Fruit fly (Drosophila melanogaster) whole organism, embryonic: ENCODE measurements around the gene dsf.

Experiments
- Aef1 ChIP-seq: fragments of 200-800 bp; sonication (Bioruptor generic); IDR thresholded peaks from 3 replicates; pipeline ENCODE4 v1.3.6; 2022; ENCODE audit warnings: missing biosample characterization, missing genetic modification characterization
- Atf3 ChIP-seq: fragments of 200-800 bp; sonication (Bioruptor generic); optimal IDR thresholded peaks from 3 replicates; lab custom pipeline; 2016; ENCODE audit warnings: missing biosample characterization, missing genetic modification characterization
- B-H2 ChIP-seq: fragments of 200-800 bp; sonication (Bioruptor generic); optimal IDR thresholded peaks from 2 replicates; lab custom pipeline; 2018; ENCODE audit warnings: missing biosample characterization, mild to moderate bottlenecking, missing genetic modification characterization
- CG10147 ChIP-seq: fragments of 200-800 bp; sonication (Bioruptor generic); optimal IDR thresholded peaks from 2 replicates; lab custom pipeline; 2019; ENCODE audit warnings: missing biosample characterization, mild to moderate bottlenecking, missing genetic modification characterization, moderate library complexity
- CG10321 ChIP-seq: fragments of 200-800 bp; sonication (Bioruptor generic); IDR thresholded peaks from 2 replicates; pipeline ENCODE4 v1.3.6; 2022; ENCODE audit warnings: missing biosample characterization, missing genetic modification characterization
- CG10366 ChIP-seq: fragments of 200-800 bp; sonication (Bioruptor generic); IDR thresholded peaks from 2 replicates; pipeline ENCODE4 v1.3.6; 2022; ENCODE audit warnings: missing biosample characterization, missing genetic modification characterization
- CG12769 ChIP-seq: fragments of 200-800 bp; sonication (Bioruptor generic); optimal IDR thresholded peaks from 2 replicates; lab custom pipeline; 2019; ENCODE audit warnings: missing biosample characterization, mild to moderate bottlenecking, missing genetic modification characterization, moderate library complexity
- CG13296 ChIP-seq: fragments of 200-800 bp; sonication (Bioruptor generic); optimal IDR thresholded peaks from 3 replicates; lab custom pipeline; 2018; ENCODE audit warnings: missing biosample characterization, mild to moderate bottlenecking, missing genetic modification characterization
- CG13894 ChIP-seq: fragments of 200-800 bp; sonication (Bioruptor generic); optimal IDR thresholded peaks from 3 replicates; lab custom pipeline; 2018; ENCODE audit warnings: missing biosample characterization, mild to moderate bottlenecking, missing genetic modification characterization, moderate library complexity
- CG15696 ChIP-seq: fragments of 200-800 bp; sonication (Bioruptor generic); optimal IDR thresholded peaks from 2 replicates; lab custom pipeline; 2019; ENCODE audit warnings: missing biosample characterization, mild to moderate bottlenecking, missing genetic modification characterization, moderate library complexity
- CG17612 ChIP-seq: fragments of 200-800 bp; sonication (Bioruptor generic); IDR thresholded peaks from 2 replicates; pipeline ENCODE4 v1.3.6; 2022; ENCODE audit warnings: missing biosample characterization, missing genetic modification characterization
- CG17912 ChIP-seq: fragments of 200-800 bp; sonication (Bioruptor generic); optimal IDR thresholded peaks from 2 replicates; lab custom pipeline; 2018; ENCODE audit warnings: missing biosample characterization, mild to moderate bottlenecking, missing genetic modification characterization
- CG18764 ChIP-seq: fragments of 200-800 bp; sonication (Bioruptor generic); optimal IDR thresholded peaks from 3 replicates; lab custom pipeline; 2016; ENCODE audit warnings: missing biosample characterization, missing genetic modification characterization
- CG42726 ChIP-seq: fragments of 200-800 bp; sonication (Bioruptor generic); IDR thresholded peaks from 2 replicates; pipeline ENCODE4 v1.3.6; 2022; ENCODE audit warnings: missing biosample characterization, missing genetic modification characterization; ENCODE audit not compliant: partially characterized antibody
- CG4328 ChIP-seq: fragments of 200-800 bp; sonication (Bioruptor generic); optimal IDR thresholded peaks from 3 replicates; lab custom pipeline; 2017; ENCODE audit warnings: missing biosample characterization, missing genetic modification reagents, missing genetic modification characterization
- CG6175 ChIP-seq: fragments of 200-800 bp; sonication (Bioruptor generic); IDR thresholded peaks from 3 replicates; pipeline ENCODE4 v1.3.6; 2022; ENCODE audit warnings: missing biosample characterization, missing genetic modification characterization
- CG6791 ChIP-seq: fragments of 200-800 bp; sonication (Bioruptor generic); IDR thresholded peaks from 3 replicates; pipeline ENCODE4 v1.3.6; 2022; ENCODE audit warnings: missing biosample characterization, missing genetic modification characterization; ENCODE audit not compliant: partially characterized antibody
- CG8359 ChIP-seq: fragments of 200-800 bp; sonication (Bioruptor generic); optimal IDR thresholded peaks from 2 replicates; lab custom pipeline; 2017; ENCODE audit warnings: missing biosample characterization, mild to moderate bottlenecking, missing genetic modification characterization, borderline replicate concordance
- Gsc ChIP-seq: fragments of 200-800 bp; sonication (Bioruptor generic); IDR thresholded peaks from 2 replicates; pipeline ENCODE4 v1.3.6; 2022; ENCODE audit warnings: missing biosample characterization, missing genetic modification characterization
- H2.0 ChIP-seq: fragments of 200-800 bp; sonication (Bioruptor generic); IDR thresholded peaks from 2 replicates; pipeline ENCODE4 v1.3.6; 2022; ENCODE audit warnings: missing biosample characterization, missing genetic modification characterization
- Jarid2 ChIP-seq: fragments of 200-800 bp; sonication (Bioruptor generic); optimal IDR thresholded peaks from 3 replicates; lab custom pipeline; 2017; ENCODE audit warnings: mild to moderate bottlenecking, missing biosample characterization, missing genetic modification reagents, missing genetic modification characterization
- Med ChIP-seq: fragments of 200-800 bp; sonication (Bioruptor generic); peaks from one replicate; lab custom pipeline; 2016; ENCODE audit warnings: missing biosample characterization, missing genetic modification characterization, mild to moderate bottlenecking, inconsistent platforms, moderate library complexity
- NFAT ChIP-seq: fragments of 200-800 bp; sonication (Bioruptor generic); IDR thresholded peaks from 2 replicates; pipeline ENCODE4 v1.3.6; 2022; ENCODE audit warnings: missing biosample characterization, missing genetic modification characterization
- NK7.1 ChIP-seq: fragments of 200-800 bp; sonication (Bioruptor generic); optimal IDR thresholded peaks from 3 replicates; lab custom pipeline; 2016; ENCODE audit warnings: missing biosample characterization, missing genetic modification characterization
- NfI ChIP-seq: fragments of 200-800 bp; sonication (Bioruptor generic); optimal IDR thresholded peaks from 3 replicates; lab custom pipeline; 2018; ENCODE audit warnings: missing biosample characterization, mild to moderate bottlenecking, missing genetic modification characterization, moderate library complexity
- Opbp ChIP-seq: fragments of 200-800 bp; sonication (Bioruptor generic); IDR thresholded peaks from 3 replicates; pipeline ENCODE4 v1.3.6; 2022; ENCODE audit warnings: missing biosample characterization, missing genetic modification characterization; ENCODE audit not compliant: partially characterized antibody
- Optix ChIP-seq: fragments of 200-800 bp; sonication (Bioruptor generic); IDR thresholded peaks from 3 replicates; pipeline ENCODE4 v1.3.6; 2022; ENCODE audit warnings: missing biosample characterization, missing genetic modification characterization
- Sox102F ChIP-seq: fragments of 200-800 bp; sonication (Bioruptor generic); optimal IDR thresholded peaks from 2 replicates; lab custom pipeline; 2018; ENCODE audit warnings: missing biosample characterization, mild to moderate bottlenecking, missing genetic modification characterization, moderate library complexity
- Stat92E ChIP-seq, 3 experiments: fragments of >200 bp in 2 of 3; fragments of 200-800 bp in 1 of 3; sonication (Bioruptor generic) in 1 of 3; optimal IDR thresholded peaks; 2 replicates each; lab custom pipeline; 2017 to 2019; ENCODE audit warnings: missing biosample characterization in 3 of 3, missing genetic modification characterization in 3 of 3, mild to moderate bottlenecking in 1 of 3, moderate library complexity in 1 of 3
- YL-1 ChIP-seq: fragments of 200-800 bp; sonication (Bioruptor generic); optimal IDR thresholded peaks from 3 replicates; lab custom pipeline; 2017; ENCODE audit warnings: missing biosample characterization, mild to moderate bottlenecking, missing genetic modification characterization
- aop ChIP-seq: fragments of 200-800 bp; sonication (Bioruptor generic); IDR thresholded peaks from 2 replicates; pipeline ENCODE4 v1.3.6; 2022; ENCODE audit warnings: missing biosample characterization, missing genetic modification characterization
- ara ChIP-seq: fragments of 200-800 bp; sonication (Bioruptor generic); IDR thresholded peaks from 2 replicates; pipeline ENCODE4 v1.3.6; 2022; ENCODE audit warnings: missing biosample characterization, missing genetic modification characterization
- az2 ChIP-seq: fragments of 200-800 bp; sonication (Bioruptor generic); optimal IDR thresholded peaks from 3 replicates; lab custom pipeline; 2016; ENCODE audit warnings: missing biosample characterization, missing genetic modification characterization
- br ChIP-seq: fragments of >200 bp; optimal IDR thresholded peaks from 2 replicates; lab custom pipeline; 2017
- chinmo ChIP-seq: fragments of 200-800 bp; sonication (Bioruptor generic); IDR thresholded peaks from 4 replicates; pipeline ENCODE4 v1.3.6; 2022; ENCODE audit warnings: missing biosample characterization, missing genetic modification characterization; ENCODE audit not compliant: partially characterized antibody
- da ChIP-seq: fragments of 200-800 bp; sonication (Bioruptor generic); optimal IDR thresholded peaks from 2 replicates; lab custom pipeline; 2016; ENCODE audit warnings: missing biosample characterization, missing genetic modification characterization
- ewg ChIP-seq: fragments of 200-800 bp; sonication (Bioruptor generic); optimal IDR thresholded peaks from 3 replicates; lab custom pipeline; 2017; ENCODE audit warnings: mild to moderate bottlenecking, missing biosample characterization, missing genetic modification reagents, missing genetic modification characterization
- fd96Cb ChIP-seq: fragments of 200-800 bp; sonication (Bioruptor generic); optimal IDR thresholded peaks from 2 replicates; lab custom pipeline; 2018; ENCODE audit warnings: missing biosample characterization, mild to moderate bottlenecking, missing genetic modification characterization, moderate library complexity
- hbn ChIP-seq: fragments of 200-800 bp; sonication (Bioruptor generic); IDR thresholded peaks from 2 replicates; pipeline ENCODE4 v1.3.6; 2022; ENCODE audit warnings: missing biosample characterization, missing genetic modification characterization; ENCODE audit not compliant: partially characterized antibody
- knrl ChIP-seq: fragments of 200-800 bp; sonication (Bioruptor generic); IDR thresholded peaks from 3 replicates; pipeline ENCODE4 v1.3.6; 2022; ENCODE audit warnings: missing biosample characterization, missing genetic modification characterization; ENCODE audit not compliant: partially characterized antibody
- mam ChIP-seq: fragments of 200-800 bp; sonication (Bioruptor generic); optimal IDR thresholded peaks from 3 replicates; lab custom pipeline; 2016; ENCODE audit warnings: missing biosample characterization, missing genetic modification characterization
- pzg ChIP-seq: fragments of 200-800 bp; sonication (Bioruptor generic); optimal IDR thresholded peaks from 3 replicates; lab custom pipeline; 2018; ENCODE audit warnings: missing biosample characterization, mild to moderate bottlenecking, missing genetic modification characterization, moderate library complexity
- run ChIP-seq: fragments of 200-800 bp; sonication (Bioruptor generic); optimal IDR thresholded peaks from 3 replicates; lab custom pipeline; 2018; ENCODE audit warnings: missing biosample characterization, mild to moderate bottlenecking, missing genetic modification characterization
- sc ChIP-seq, 3 experiments: fragments of >200 bp in 2 of 3; fragments of 200-800 bp in 1 of 3; sonication (Bioruptor generic) in 1 of 3; optimal IDR thresholded peaks; 2 replicates in 2 of 3; 3 replicates in 1 of 3; lab custom pipeline; 2017; ENCODE audit warnings: mild to moderate bottlenecking in 1 of 3, missing biosample characterization in 1 of 3, missing genetic modification characterization in 1 of 3, missing genetic modification reagents in 1 of 3
- sisA ChIP-seq: fragments of 200-800 bp; sonication (Bioruptor generic); IDR thresholded peaks from 2 replicates; pipeline ENCODE4 v1.3.6; 2022; ENCODE audit warnings: missing biosample characterization, missing genetic modification characterization
- slbo ChIP-seq: fragments of 200-800 bp; sonication (Bioruptor generic); IDR thresholded peaks from 2 replicates; pipeline ENCODE4 v1.3.6; 2022; ENCODE audit warnings: missing biosample characterization, missing genetic modification characterization
- tin ChIP-seq: fragments of 200-800 bp; sonication (Bioruptor generic); optimal IDR thresholded peaks from 3 replicates; lab custom pipeline; 2016; ENCODE audit warnings: missing biosample characterization, missing genetic modification characterization
- tup ChIP-seq: fragments of 200-800 bp; sonication (Bioruptor generic); optimal IDR thresholded peaks from 2 replicates; lab custom pipeline; 2016; ENCODE audit warnings: missing biosample characterization, mild to moderate bottlenecking, missing genetic modification characterization, moderate library complexity
- unc-4 ChIP-seq: fragments of 200-800 bp; sonication (Bioruptor generic); IDR thresholded peaks from 2 replicates; pipeline ENCODE4 v1.3.6; 2022; ENCODE audit warnings: missing biosample characterization, missing genetic modification characterization; ENCODE audit not compliant: partially characterized antibody
- vfl ChIP-seq: fragments of 200-800 bp; sonication (Bioruptor generic); optimal IDR thresholded peaks from 2 replicates; lab custom pipeline; 2016; ENCODE audit warnings: missing biosample characterization, missing genetic modification characterization

Gene dsf

dm6 chr2L:5986094-5986493 is 60.4 kb downstream of the dsf start, which contains the start of gene ifc (continued):
- TF ChIP-seq knrl (GFP tag; lab: Robert Waterston, UW), result no peak
- TF ChIP-seq hbn (GFP tag; lab: Robert Waterston, UW), result no peak
- no peak for TF ChIP-seq CG17912 (GFP tag; lab: Kevin White, UChicago)
- TF ChIP-seq pzg (GFP tag; lab: Kevin White, UChicago), result peak; percentile 96
- TF ChIP-seq vfl (GFP tag; lab: Kevin White, UChicago), result peak; percentile 62
- peak; percentile 80 for TF ChIP-seq CG12769 (tag; lab: Kevin White, UChicago)
- TF ChIP-seq Med (GFP tag; lab: Kevin White, UChicago), result peak; percentile 94
- TF ChIP-seq Sox102F, result no peak
- TF ChIP-seq CG10321 (GFP tag; lab: Robert Waterston, UW), result no peak
- TF ChIP-seq Gsc (GFP tag; lab: Robert Waterston, UW), result no peak
- peak; percentile 69 for TF ChIP-seq YL-1 (GFP tag; lab: Kevin White, UChicago)
- no peak for TF ChIP-seq CG8359 (GFP tag; lab: Kevin White, UChicago)
- peak; percentile 40 for TF ChIP-seq CG15696 (tag; lab: Kevin White, UChicago)
- peak; percentile 49 for TF ChIP-seq ewg (GFP tag; lab: Kevin White, UChicago)
- no peak for TF ChIP-seq unc-4 (GFP tag; lab: Robert Waterston, UW)
- TF ChIP-seq B-H2 (GFP tag; lab: Kevin White, UChicago), result peak; percentile 76
- no peak for TF ChIP-seq Optix (GFP tag; lab: Robert Waterston, UW)
- peak; percentile 22 for TF ChIP-seq run (tag; lab: Kevin White, UChicago)
- TF ChIP-seq CG4328, result peak; percentile 24
- peak; percentile 40 for TF ChIP-seq CG18764
- peak; percentile 77 for TF ChIP-seq mam (GFP tag; lab: Kevin White, UChicago)
- peak; percentile 37 for TF ChIP-seq az2
- TF ChIP-seq CG13296, result no peak
- peak; percentile 46 for TF ChIP-seq Jarid2
- TF ChIP-seq tin (GFP tag; lab: Kevin White, UChicago), result peak; percentile 35
- TF ChIP-seq NK7.1 (GFP tag; lab: Kevin White, UChicago), result no peak
- no peak for TF ChIP-seq CG17612 (GFP tag; lab: Robert Waterston, UW)
- TF ChIP-seq chinmo (GFP tag; lab: Robert Waterston, UW), result no peak
- peak; percentile 89 for TF ChIP-seq CG13894 (tag; lab: Kevin White, UChicago)
- peak in 1 of 3 experiments; percentile 14 for TF ChIP-seq Stat92E (GFP tag; optimal IDR thresholded peaks at IDR 0.05; lab: Kevin White, UChicago)
- TF ChIP-seq br (lab: Kevin White, UChicago), result no peak
- TF ChIP-seq CG10147, result no peak
- no peak for TF ChIP-seq Aef1 (GFP tag; lab: Robert Waterston, UW)
- TF ChIP-seq sc (optimal IDR thresholded peaks at IDR 0.05; lab: Kevin White, UChicago), result no peak
- no peak for TF ChIP-seq sc (GFP tag; optimal IDR thresholded peaks at IDR 0.05; lab: Kevin White, UChicago)
- TF ChIP-seq Atf3 (GFP tag; lab: Kevin White, UChicago), result peak; percentile 5
- no peak for TF ChIP-seq CG6175
- no peak for TF ChIP-seq H2.0 (GFP tag; lab: Robert Waterston, UW)
- TF ChIP-seq slbo (GFP tag; lab: Robert Waterston, UW), result no peak
- TF ChIP-seq CG42726 (GFP tag; lab: Robert Waterston, UW), result no peak
- TF ChIP-seq sisA (GFP tag; lab: Robert Waterston, UW), result no peak
- TF ChIP-seq Opbp (GFP tag; lab: Robert Waterston, UW), result no peak
- no peak for TF ChIP-seq NFAT
- TF ChIP-seq fd96Cb (tag; lab: Kevin White, UChicago), result peak; percentile 27
- peak; percentile 77 for TF ChIP-seq NfI (GFP tag; lab: Kevin White, UChicago)
- no peak for TF ChIP-seq da (GFP tag; lab: Kevin White, UChicago)
- TF ChIP-seq tup (GFP tag; lab: Kevin White, UChicago), result no peak
- no peak for TF ChIP-seq CG6791 (GFP tag; lab: Robert Waterston, UW)
- no peak for TF ChIP-seq CG10366 (GFP tag; lab: Robert Waterston, UW)
- no peak for TF ChIP-seq aop (GFP tag; lab: Robert Waterston, UW)
- no peak for TF ChIP-seq ara
